Fruit fly (Drosophila melanogaster): ENCODE data around the gene Actbeta.

dm6 chr4:1061095-1061432, 23.5 kb downstream of the Actbeta start:
- no peak for TF ChIP-seq CG12605 (GFP tag; IDR thresholded peaks at IDR 0.05)
- TF ChIP-seq Pif1A (GFP tag; optimal IDR thresholded peaks at IDR 0.05), result no peak
- no peak for TF ChIP-seq rn (GFP tag; IDR thresholded peaks at IDR 0.05)

Measured in whole organism, pupa.